Fruit fly (Drosophila melanogaster): ENCODE data around the gene Srp54k.
A peak's percentile ranks its signal among the peaks of the same experiment; 100 is the strongest.

Srp54k gene

DNA sequence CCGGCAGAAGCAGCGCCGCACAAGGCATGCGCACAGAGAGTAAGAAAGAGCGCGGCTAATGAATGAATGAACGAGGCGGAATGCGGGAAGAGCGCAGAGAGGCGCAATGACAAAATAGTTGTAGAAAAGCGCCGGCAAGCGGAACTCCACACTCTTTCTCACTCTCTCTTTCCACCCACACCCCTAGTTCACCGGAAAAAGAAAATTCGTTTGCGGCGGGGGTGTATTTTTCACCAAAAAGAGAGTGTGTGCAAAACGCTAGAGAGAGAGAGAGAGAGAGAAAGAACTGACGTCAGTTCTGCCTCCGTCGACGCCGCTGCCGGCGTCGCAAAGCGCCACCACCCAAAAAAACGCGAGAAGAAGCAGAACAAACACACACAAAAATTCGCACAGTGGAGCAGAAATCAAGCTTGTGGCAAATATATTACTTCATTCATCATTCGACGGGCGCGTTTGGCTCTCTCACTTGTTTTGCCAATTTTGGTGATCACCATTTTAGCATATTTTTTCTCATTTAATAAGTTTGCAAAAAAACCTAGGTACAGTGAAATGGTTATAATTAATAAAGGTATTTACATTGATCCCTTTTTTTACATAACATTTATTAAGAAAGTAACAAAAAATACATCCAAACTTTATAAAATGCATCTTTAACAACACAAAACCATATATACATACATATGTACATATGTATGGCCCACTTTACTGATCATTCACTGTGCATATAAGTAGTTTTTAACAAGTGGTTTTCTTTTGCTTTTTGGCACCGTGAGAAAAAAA, 32.6 kb downstream of the Srp54k start (continued):
- TF ChIP-seq CG6272 (GFP tag; IDR thresholded peaks at IDR 0.05) = no peak
- TF ChIP-seq CG17361 (GFP tag; IDR thresholded peaks at IDR 0.05) = peak; percentile 83
- TF ChIP-seq CG10654 (GFP tag; optimal IDR thresholded peaks at IDR 0.05) = peak; percentile 45
- peak; percentile 41 for TF ChIP-seq seq (GFP tag; IDR thresholded peaks at IDR 0.05)
- peak; percentile 47 for TF ChIP-seq CG16815 (GFP tag; optimal IDR thresholded peaks at IDR 0.05)
- TF ChIP-seq CG4328 (GFP tag; optimal IDR thresholded peaks at IDR 0.05) = no peak
- peak; percentile 22; the same call in 1 of the 2 replicates for TF ChIP-seq gsb (GFP tag; IDR thresholded peaks at IDR 0.05)
- peak; percentile 13 for TF ChIP-seq trh (GFP tag; optimal IDR thresholded peaks at IDR 0.05)
- no peak for TF ChIP-seq Hr39 (optimal IDR thresholded peaks at IDR 0.05)
- peak; percentile 39 for TF ChIP-seq Usf (GFP tag; optimal IDR thresholded peaks at IDR 0.05)
- peak; percentile 77 for TF ChIP-seq NFAT (GFP tag; IDR thresholded peaks at IDR 0.05)
- peak; percentile 10 for TF ChIP-seq Mad (GFP tag; optimal IDR thresholded peaks at IDR 0.05)
- no peak for TF ChIP-seq bbx (GFP tag; IDR thresholded peaks at IDR 0.05; ENCODE audit: partially characterized antibody)
- TF ChIP-seq CG14667 (GFP tag; IDR thresholded peaks at IDR 0.05) = 0 out of 2 replicates have a peak, but pooled peaks have one; percentile 17
- peak; percentile 21 for TF ChIP-seq CG5245 (GFP tag; optimal IDR thresholded peaks at IDR 0.05)
- TF ChIP-seq TFAM (GFP tag; optimal IDR thresholded peaks at IDR 0.05) = no peak
- no peak for TF ChIP-seq Dip2 (GFP tag; IDR thresholded peaks at IDR 0.05)
- peak; percentile 29 for TF ChIP-seq CG12104 (GFP tag; optimal IDR thresholded peaks at IDR 0.05)
- peak; percentile 74 for TF ChIP-seq CG2120 (GFP tag; optimal IDR thresholded peaks at IDR 0.05)
- no peak for TF ChIP-seq crc (GFP tag; optimal IDR thresholded peaks at IDR 0.05)
- TF ChIP-seq Max (GFP tag; optimal IDR thresholded peaks at IDR 0.05) = peak; percentile 58
- peak; percentile 13 for TF ChIP-seq CG10462 (GFP tag; optimal IDR thresholded peaks at IDR 0.05)
- TF ChIP-seq ttk (GFP tag; IDR thresholded peaks at IDR 0.05) = peak; percentile 33; the same call in 1 of the 2 replicates
- no peak for TF ChIP-seq CG11696 (GFP tag; IDR thresholded peaks at IDR 0.05)
- no peak for TF ChIP-seq Atf3 (GFP tag; optimal IDR thresholded peaks at IDR 0.05)
- peak; percentile 19 for TF ChIP-seq CG30431 (GFP tag; optimal IDR thresholded peaks at IDR 0.05)
- no peak for TF ChIP-seq CG3726 (GFP tag; IDR thresholded peaks at IDR 0.05)
- TF ChIP-seq CG11247 (GFP tag; IDR thresholded peaks at IDR 0.05) = no peak
- TF ChIP-seq CG10267 (tag; optimal IDR thresholded peaks at IDR 0.05) = peak; percentile 19
- peak; percentile 27 for TF ChIP-seq sug (tag; optimal IDR thresholded peaks at IDR 0.05)
- TF ChIP-seq Eip74EF (GFP tag; optimal IDR thresholded peaks at IDR 0.05) = peak in 1 of 2 experiments; percentile 24
- no peak for TF ChIP-seq Hand (GFP tag; optimal IDR thresholded peaks at IDR 0.05)
- TF ChIP-seq Med (GFP tag) = peak; percentile 86
- TF ChIP-seq CG9609 (GFP tag; optimal IDR thresholded peaks at IDR 0.05) = peak; percentile 68
- peak; percentile 51; the same call in 1 of the 2 replicates for TF ChIP-seq Xrp1 (GFP tag; IDR thresholded peaks at IDR 0.05)
- no peak for TF ChIP-seq da (GFP tag; optimal IDR thresholded peaks at IDR 0.05)
- 0 out of 2 replicates have a peak, but pooled peaks have one; percentile 35 for TF ChIP-seq klu (GFP tag; IDR thresholded peaks at IDR 0.05)
- TF ChIP-seq CG30403 (GFP tag; optimal IDR thresholded peaks at IDR 0.05) = peak; percentile 71
- TF ChIP-seq dmrt99B (tag; optimal IDR thresholded peaks at IDR 0.05) = peak; percentile 58
- TF ChIP-seq cas (GFP tag; IDR thresholded peaks at IDR 0.05) = no peak
- 0 out of 2 replicates have a peak, but pooled peaks have one; percentile 14 for TF ChIP-seq HLH3B (GFP tag; IDR thresholded peaks at IDR 0.05)
- peak; percentile 10 for TF ChIP-seq fd64A (GFP tag; optimal IDR thresholded peaks at IDR 0.05)
- TF ChIP-seq dimm (GFP tag; IDR thresholded peaks at IDR 0.05) = no peak
- TF ChIP-seq ham (GFP tag; IDR thresholded peaks at IDR 0.05) = no peak
- no peak for TF ChIP-seq grn (GFP tag; optimal IDR thresholded peaks at IDR 0.05)
- no peak for TF ChIP-seq GATAe (GFP tag; conservative IDR thresholded peaks at IDR 0.05)
- peak; percentile 75 for TF ChIP-seq CoRest (tag; optimal IDR thresholded peaks at IDR 0.05)
- no peak for TF ChIP-seq maf-S (GFP tag; optimal IDR thresholded peaks at IDR 0.05)
- TF ChIP-seq br (optimal IDR thresholded peaks at IDR 0.05) = no peak
- peak; percentile 54 for TF ChIP-seq CG13287 (GFP tag; IDR thresholded peaks at IDR 0.05; ENCODE audit: partially characterized antibody)
- TF ChIP-seq CG7271 (tag; optimal IDR thresholded peaks at IDR 0.05) = no peak

Data from whole organism, embryonic.